Fruit fly (Drosophila melanogaster) whole organism, embryonic: Measurements from ENCODE around the gene Gr28a.

ENCODE experiments used
- BEAF-32 ChIP-seq: fragments of 200-800 bp; sonication (Bioruptor generic); optimal IDR thresholded peaks from 3 replicates; lab custom pipeline; 2017; ENCODE audit warnings: missing biosample characterization, missing genetic modification characterization, mild to moderate bottlenecking, moderate library complexity, missing genetic modification reagents
- CG10147 ChIP-seq: fragments of 200-800 bp; sonication (Bioruptor generic); optimal IDR thresholded peaks from 2 replicates; lab custom pipeline; 2019; ENCODE audit warnings: missing biosample characterization, mild to moderate bottlenecking, missing genetic modification characterization, moderate library complexity
- CG10267 ChIP-seq: fragments of 200-800 bp; sonication (Bioruptor generic); optimal IDR thresholded peaks from 2 replicates; lab custom pipeline; 2018; ENCODE audit warnings: missing biosample characterization, mild to moderate bottlenecking, missing genetic modification characterization, moderate library complexity
- CG11247 ChIP-seq: fragments of 200-800 bp; sonication (Bioruptor generic); IDR thresholded peaks from 2 replicates; pipeline ENCODE4 v1.3.6; 2022; ENCODE audit warnings: missing biosample characterization, missing genetic modification characterization
- CG12219 ChIP-seq: fragments of 200-800 bp; sonication (Bioruptor generic); optimal IDR thresholded peaks from 3 replicates; lab custom pipeline; 2018; ENCODE audit warnings: missing biosample characterization, mild to moderate bottlenecking, missing genetic modification characterization
- CG12236 ChIP-seq: fragments of 200-800 bp; sonication (Bioruptor generic); optimal IDR thresholded peaks from 2 replicates; lab custom pipeline; 2016; ENCODE audit warnings: missing biosample characterization, missing genetic modification characterization
- CG1233 ChIP-seq: fragments of 200-800 bp; sonication (Bioruptor generic); optimal IDR thresholded peaks from 4 replicates; lab custom pipeline; 2018; ENCODE audit warnings: missing biosample characterization, mild to moderate bottlenecking, missing genetic modification characterization
- CG13296 ChIP-seq: fragments of 200-800 bp; sonication (Bioruptor generic); optimal IDR thresholded peaks from 3 replicates; lab custom pipeline; 2018; ENCODE audit warnings: missing biosample characterization, mild to moderate bottlenecking, missing genetic modification characterization
- CG15514 ChIP-seq: fragments of 200-800 bp; sonication (Bioruptor generic); optimal IDR thresholded peaks from 3 replicates; lab custom pipeline; 2017; ENCODE audit warnings: missing biosample characterization, missing genetic modification characterization, mild to moderate bottlenecking, moderate library complexity, missing genetic modification reagents
- CG17568 ChIP-seq: fragments of 200-800 bp; sonication (Bioruptor generic); optimal IDR thresholded peaks from 2 replicates; lab custom pipeline; 2018; ENCODE audit warnings: missing biosample characterization, mild to moderate bottlenecking, missing genetic modification characterization, moderate library complexity
- CG18011 ChIP-seq: fragments of 200-800 bp; sonication (Bioruptor generic); optimal IDR thresholded peaks from 2 replicates; lab custom pipeline; 2017; ENCODE audit warnings: missing biosample characterization, missing genetic modification characterization, mild to moderate bottlenecking, moderate library complexity, missing genotype
- CG18599 ChIP-seq: fragments of 200-800 bp; sonication (Bioruptor generic); optimal IDR thresholded peaks from 3 replicates; lab custom pipeline; 2017; ENCODE audit warnings: missing biosample characterization, missing genetic modification characterization, mild to moderate bottlenecking, moderate library complexity, missing genetic modification reagents
- CG2116 ChIP-seq: fragments of 200-800 bp; sonication (Bioruptor generic); optimal IDR thresholded peaks from 3 replicates; lab custom pipeline; 2018; ENCODE audit warnings: missing biosample characterization, mild to moderate bottlenecking, missing genetic modification characterization
- CG30020 ChIP-seq: fragments of 200-800 bp; optimal IDR thresholded peaks from 2 replicates; lab custom pipeline; 2019; ENCODE audit warnings: missing biosample characterization, mild to moderate bottlenecking, missing genetic modification characterization, moderate library complexity
- CG4282 ChIP-seq: fragments of 200-800 bp; sonication (Bioruptor generic); optimal IDR thresholded peaks from 2 replicates; lab custom pipeline; 2016; ENCODE audit warnings: missing biosample characterization, missing genetic modification characterization
- CG4854 ChIP-seq: fragments of 200-800 bp; sonication (Bioruptor generic); optimal IDR thresholded peaks from 2 replicates; lab custom pipeline; 2016; ENCODE audit warnings: missing biosample characterization, missing genetic modification characterization, inconsistent platforms
- CG5953 ChIP-seq: fragments of 200-800 bp; sonication (Bioruptor generic); IDR thresholded peaks from 2 replicates; pipeline ENCODE4 v1.3.6; 2022; ENCODE audit warnings: missing biosample characterization, missing genetic modification characterization
- CG6765 ChIP-seq: fragments of 200-800 bp; sonication (Bioruptor generic); optimal IDR thresholded peaks from 3 replicates; lab custom pipeline; 2017; ENCODE audit warnings: missing biosample characterization, mild to moderate bottlenecking, missing genetic modification characterization
- CG7786 ChIP-seq: fragments of 200-800 bp; sonication (Bioruptor generic); optimal IDR thresholded peaks from 2 replicates; lab custom pipeline; 2016; ENCODE audit warnings: missing biosample characterization, missing genetic modification characterization
- CG7928 ChIP-seq: fragments of 200-800 bp; sonication (Bioruptor generic); optimal IDR thresholded peaks from 2 replicates; lab custom pipeline; 2017; ENCODE audit warnings: missing biosample characterization, mild to moderate bottlenecking, missing genetic modification characterization
- CG9727 ChIP-seq: fragments of 200-800 bp; sonication (Bioruptor generic); optimal IDR thresholded peaks from 3 replicates; lab custom pipeline; 2017; ENCODE audit warnings: missing biosample characterization, mild to moderate bottlenecking, missing genetic modification characterization
- CG9876 ChIP-seq: fragments of 200-800 bp; sonication (Bioruptor generic); optimal IDR thresholded peaks from 2 replicates; lab custom pipeline; 2016; ENCODE audit warnings: missing biosample characterization, missing genetic modification characterization
- Elba2 ChIP-seq: fragments of 200-800 bp; sonication (Bioruptor generic); optimal IDR thresholded peaks from 3 replicates; lab custom pipeline; 2016; ENCODE audit warnings: missing biosample characterization, missing genetic modification characterization
- Gsc ChIP-seq: fragments of 200-800 bp; sonication (Bioruptor generic); IDR thresholded peaks from 2 replicates; pipeline ENCODE4 v1.3.6; 2022; ENCODE audit warnings: missing biosample characterization, missing genetic modification characterization
- H2.0 ChIP-seq: fragments of 200-800 bp; sonication (Bioruptor generic); IDR thresholded peaks from 2 replicates; pipeline ENCODE4 v1.3.6; 2022; ENCODE audit warnings: missing biosample characterization, missing genetic modification characterization
- HmgZ ChIP-seq: fragments of 200-800 bp; sonication (Bioruptor generic); optimal IDR thresholded peaks from 2 replicates; lab custom pipeline; 2018; ENCODE audit warnings: missing biosample characterization, mild to moderate bottlenecking, missing genetic modification characterization
- Mad ChIP-seq: fragments of 200-800 bp; sonication (Bioruptor generic); optimal IDR thresholded peaks from 2 replicates; lab custom pipeline; 2016; ENCODE audit warnings: missing biosample characterization, missing genetic modification characterization
- Nf-YB ChIP-seq: fragments of 200-800 bp; sonication (Bioruptor generic); optimal IDR thresholded peaks from 3 replicates; lab custom pipeline; 2019; ENCODE audit warnings: missing biosample characterization, mild to moderate bottlenecking, missing genetic modification characterization, moderate library complexity
- Opbp ChIP-seq: fragments of 200-800 bp; sonication (Bioruptor generic); IDR thresholded peaks from 3 replicates; pipeline ENCODE4 v1.3.6; 2022; ENCODE audit warnings: missing biosample characterization, missing genetic modification characterization; ENCODE audit not compliant: partially characterized antibody
- al ChIP-seq: fragments of 200-800 bp; sonication (Bioruptor generic); IDR thresholded peaks from 2 replicates; pipeline ENCODE4 v1.3.6; 2022; ENCODE audit warnings: missing biosample characterization, missing genetic modification characterization
- ara ChIP-seq: fragments of 200-800 bp; sonication (Bioruptor generic); IDR thresholded peaks from 2 replicates; pipeline ENCODE4 v1.3.6; 2022; ENCODE audit warnings: missing biosample characterization, missing genetic modification characterization
- ase ChIP-seq: fragments of 200-800 bp; sonication (Bioruptor generic); IDR thresholded peaks from 3 replicates; pipeline ENCODE4 v1.3.6; 2022; ENCODE audit warnings: missing biosample characterization, missing genetic modification characterization
- bab2 ChIP-seq: fragments of 200-800 bp; sonication (Bioruptor generic); optimal IDR thresholded peaks from 2 replicates; lab custom pipeline; 2016; ENCODE audit warnings: missing biosample characterization, missing genetic modification characterization
- corto ChIP-seq: fragments of 200-800 bp; sonication (Bioruptor generic); optimal IDR thresholded peaks from 2 replicates; lab custom pipeline; 2016; ENCODE audit warnings: missing biosample characterization, mild to moderate bottlenecking, missing genetic modification characterization, moderate library complexity
- crp ChIP-seq, 2 experiments: fragments of 200-800 bp; sonication (Bioruptor generic); optimal IDR thresholded peaks; 2 replicates in 1 of 2; 3 replicates in 1 of 2; lab custom pipeline; 2017; ENCODE audit warnings: missing biosample characterization in 2 of 2, missing genetic modification characterization in 2 of 2, mild to moderate bottlenecking in 1 of 2, moderate library complexity in 1 of 2
- dmrt99B ChIP-seq: fragments of 200-800 bp; sonication (Bioruptor generic); optimal IDR thresholded peaks from 2 replicates; lab custom pipeline; 2018; ENCODE audit warnings: missing biosample characterization, mild to moderate bottlenecking, missing genetic modification characterization, moderate library complexity
- ems ChIP-seq: fragments of 200-800 bp; sonication (Bioruptor generic); optimal IDR thresholded peaks from 3 replicates; lab custom pipeline; 2016; ENCODE audit warnings: missing biosample characterization, missing genetic modification characterization
- gcm ChIP-seq: fragments of 200-800 bp; sonication (Bioruptor generic); optimal IDR thresholded peaks from 2 replicates; lab custom pipeline; 2019; ENCODE audit warnings: missing biosample characterization, mild to moderate bottlenecking, missing genetic modification characterization, moderate library complexity
- h ChIP-seq: fragments of >200 bp; optimal IDR thresholded peaks from 2 replicates; lab custom pipeline; 2017
- inv ChIP-seq: fragments of 200-800 bp; sonication (Bioruptor generic); IDR thresholded peaks from 2 replicates; pipeline ENCODE4 v1.3.6; 2022; ENCODE audit warnings: missing biosample characterization, missing genetic modification characterization; ENCODE audit not compliant: partially characterized antibody
- jumu ChIP-seq: fragments of 200-800 bp; sonication (Bioruptor generic); optimal IDR thresholded peaks from 3 replicates; lab custom pipeline; 2016; ENCODE audit warnings: missing biosample characterization, missing genetic modification characterization
- nau ChIP-seq: fragments of 200-800 bp; sonication (Bioruptor generic); optimal IDR thresholded peaks from 3 replicates; lab custom pipeline; 2017; ENCODE audit warnings: missing biosample characterization, mild to moderate bottlenecking, missing genetic modification characterization, missing genetic modification reagents
- pho ChIP-seq: fragments of 200-800 bp; sonication (Bioruptor generic); optimal IDR thresholded peaks from 2 replicates; lab custom pipeline; 2016; ENCODE audit warnings: missing biosample characterization, missing genetic modification characterization
- pita ChIP-seq: fragments of 200-800 bp; sonication (Bioruptor generic); optimal IDR thresholded peaks from 2 replicates; lab custom pipeline; 2017; ENCODE audit warnings: missing biosample characterization, mild to moderate bottlenecking, missing genetic modification characterization
- sim ChIP-seq: fragments of 200-800 bp; sonication (Bioruptor generic); IDR thresholded peaks from 2 replicates; pipeline ENCODE4 v1.3.6; 2022; ENCODE audit warnings: missing biosample characterization, missing genetic modification characterization
- sr ChIP-seq: fragments of 200-800 bp; sonication (Bioruptor generic); IDR thresholded peaks from 3 replicates; pipeline ENCODE4 v1.3.6; 2022; ENCODE audit warnings: missing biosample characterization, missing genetic modification characterization
- stc ChIP-seq: fragments of 200-800 bp; sonication (Bioruptor generic); IDR thresholded peaks from 2 replicates; pipeline ENCODE4 v1.3.6; 2022; ENCODE audit warnings: missing biosample characterization, missing genetic modification characterization
- tup ChIP-seq: fragments of 200-800 bp; sonication (Bioruptor generic); optimal IDR thresholded peaks from 2 replicates; lab custom pipeline; 2016; ENCODE audit warnings: missing biosample characterization, mild to moderate bottlenecking, missing genetic modification characterization, moderate library complexity
- zfh1 ChIP-seq: fragments of 200-800 bp; sonication (Bioruptor generic); IDR thresholded peaks from 3 replicates; pipeline ENCODE4 v1.3.6; 2022; ENCODE audit warnings: missing biosample characterization, missing genetic modification characterization

The Gr28a gene

dm6 chr2L:7433957-7434736, 19.9 kb downstream of the Gr28a start (continued):
- TF ChIP-seq pita (no peak), CG1233 (GFP tag; lab: Kevin White, UChicago) (peak; percentile 47), corto (no peak), pho (GFP tag; lab: Kevin White, UChicago) (peak; percentile 51), CG30020 (tag; lab: Kevin White, UChicago) (no peak), zfh1 (GFP tag; lab: Robert Waterston, UW) (peak; percentile 74; the same call in 2 of the 3 replicates), CG10147 (GFP tag; lab: Kevin White, UChicago) (peak; percentile 18), CG9876 (GFP tag; lab: Kevin White, UChicago) (no peak), Opbp (GFP tag; lab: Robert Waterston, UW) (no peak), CG18011 (GFP tag; lab: Kevin White, UChicago) (peak; percentile 6), CG6765 (peak; percentile 14), nau (peak; percentile 41), BEAF-32 (GFP tag; lab: Kevin White, UChicago) (no peak), bab2 (GFP tag; lab: Kevin White, UChicago) (peak; percentile 53), gcm (GFP tag; lab: Kevin White, UChicago) (peak; percentile 64), H2.0 (GFP tag; lab: Robert Waterston, UW) (peak; percentile 85), CG11247 (GFP tag; lab: Robert Waterston, UW) (peak; percentile 83), crp (GFP tag; optimal IDR thresholded peaks at IDR 0.05; lab: Kevin White, UChicago) (peak in 1 of 2 experiments; percentile 2), CG4854 (GFP tag; lab: Kevin White, UChicago) (peak; percentile 63), ase (GFP tag; lab: Robert Waterston, UW) (0 out of 3 replicates have a peak, but pooled peaks have one; percentile 28), CG7786 (GFP tag; lab: Kevin White, UChicago) (peak; percentile 17), CG12219 (peak; percentile 58), tup (GFP tag; lab: Kevin White, UChicago) (no peak), jumu (GFP tag; lab: Kevin White, UChicago) (no peak), CG10267 (tag; lab: Kevin White, UChicago) (peak; percentile 60), Nf-YB (peak; percentile 37), inv (GFP tag; lab: Robert Waterston, UW) (no peak), Elba2 (no peak), CG13296 (peak; percentile 63), al (GFP tag; lab: Robert Waterston, UW) (peak; percentile 88), sim (no peak), Mad (GFP tag; lab: Kevin White, UChicago) (peak; percentile 23), Gsc (no peak), CG18599 (GFP tag; lab: Kevin White, UChicago) (peak; percentile 88), HmgZ (tag; lab: Kevin White, UChicago) (peak; percentile 83), CG2116 (GFP tag; lab: Kevin White, UChicago) (no peak), h (lab: Kevin White, UChicago) (no peak), CG4282 (GFP tag; lab: Kevin White, UChicago) (no peak), sr (GFP tag; lab: Robert Waterston, UW) (peak; percentile 22; the same call in 1 of the 3 replicates), stc (peak; percentile 53), CG5953 (GFP tag; lab: Robert Waterston, UW) (peak; percentile 51; the same call in 1 of the 2 replicates), CG7928 (GFP tag; lab: Kevin White, UChicago) (peak; percentile 12), CG17568 (GFP tag; lab: Kevin White, UChicago) (peak; percentile 56), ara (peak; percentile 16; the same call in 1 of the 2 replicates), dmrt99B (tag; lab: Kevin White, UChicago) (peak; percentile 82), CG15514 (GFP tag; lab: Kevin White, UChicago) (peak; percentile 48), CG9727 (GFP tag; lab: Kevin White, UChicago) (peak; percentile 82), ems (GFP tag; lab: Kevin White, UChicago) (peak; percentile 19), CG12236 (GFP tag; lab: Kevin White, UChicago) (no peak)
